Fruit fly (Drosophila melanogaster) whole organism, embryonic: ENCODE results near the gene CG32706.
A peak's percentile ranks its signal among the peaks of the same experiment; 100 is the strongest.

Experiments
- Aef1 ChIP-seq: fragments of 200-800 bp; sonication (Bioruptor generic); IDR thresholded peaks from 3 replicates; pipeline ENCODE4 v1.3.6; 2022; ENCODE audit warnings: missing biosample characterization, missing genetic modification characterization
- CG10209 ChIP-seq: fragments of 200-800 bp; sonication (Bioruptor generic); optimal IDR thresholded peaks from 3 replicates; lab custom pipeline; 2017; ENCODE audit warnings: missing biosample characterization, mild to moderate bottlenecking, missing genetic modification characterization, missing genetic modification reagents
- CG10654 ChIP-seq: fragments of 200-800 bp; sonication (Bioruptor generic); optimal IDR thresholded peaks from 2 replicates; lab custom pipeline; 2016; ENCODE audit warnings: missing biosample characterization, missing genetic modification characterization
- CG11504 ChIP-seq: fragments of 200-800 bp; sonication (Bioruptor generic); optimal IDR thresholded peaks from 3 replicates; lab custom pipeline; 2019; ENCODE audit warnings: missing biosample characterization, mild to moderate bottlenecking, missing genetic modification characterization, moderate library complexity
- CG11560 ChIP-seq: fragments of 200-800 bp; sonication (Bioruptor generic); IDR thresholded peaks from 3 replicates; pipeline ENCODE4 v1.3.6; 2022; ENCODE audit warnings: missing biosample characterization, missing genetic modification characterization
- CG12104 ChIP-seq: fragments of 200-800 bp; sonication (Bioruptor generic); optimal IDR thresholded peaks from 3 replicates; lab custom pipeline; 2016; ENCODE audit warnings: missing biosample characterization, missing genetic modification characterization
- CG12769 ChIP-seq: fragments of 200-800 bp; sonication (Bioruptor generic); optimal IDR thresholded peaks from 2 replicates; lab custom pipeline; 2019; ENCODE audit warnings: missing biosample characterization, mild to moderate bottlenecking, missing genetic modification characterization, moderate library complexity
- CG14014 ChIP-seq: fragments of 200-800 bp; sonication (Bioruptor generic); IDR thresholded peaks from 2 replicates; pipeline ENCODE4 v1.3.6; 2022; ENCODE audit warnings: missing biosample characterization, missing genetic modification characterization
- CG14710 ChIP-seq: fragments of 200-800 bp; sonication (Bioruptor generic); optimal IDR thresholded peaks from 3 replicates; lab custom pipeline; 2019; ENCODE audit warnings: missing biosample characterization, mild to moderate bottlenecking, missing genetic modification characterization, moderate library complexity
- CG14860 ChIP-seq: fragments of 200-800 bp; sonication (Bioruptor generic); IDR thresholded peaks from 3 replicates; pipeline ENCODE4 v1.3.6; 2022; ENCODE audit warnings: missing biosample characterization, missing genetic modification characterization; ENCODE audit not compliant: partially characterized antibody
- CG15601 ChIP-seq: fragments of 200-800 bp; sonication (Bioruptor generic); optimal IDR thresholded peaks from 3 replicates; lab custom pipeline; 2019; ENCODE audit warnings: missing biosample characterization, mild to moderate bottlenecking, missing genetic modification characterization, moderate library complexity
- CG17912 ChIP-seq: fragments of 200-800 bp; sonication (Bioruptor generic); optimal IDR thresholded peaks from 2 replicates; lab custom pipeline; 2018; ENCODE audit warnings: missing biosample characterization, mild to moderate bottlenecking, missing genetic modification characterization
- CG3065 ChIP-seq: fragments of 200-800 bp; sonication (Bioruptor generic); optimal IDR thresholded peaks from 2 replicates; lab custom pipeline; 2016; ENCODE audit warnings: missing biosample characterization, missing genetic modification characterization
- CG3407 ChIP-seq: fragments of 200-800 bp; sonication (Bioruptor generic); optimal IDR thresholded peaks from 2 replicates; lab custom pipeline; 2018; ENCODE audit warnings: missing biosample characterization, mild to moderate bottlenecking, missing genetic modification characterization
- CG6254 ChIP-seq: fragments of 200-800 bp; sonication (Bioruptor generic); optimal IDR thresholded peaks from 3 replicates; lab custom pipeline; 2017; ENCODE audit warnings: mild to moderate bottlenecking, missing biosample characterization, missing genetic modification reagents, missing genetic modification characterization
- CG8924 ChIP-seq: fragments of 200-800 bp; optimal IDR thresholded peaks from 3 replicates; lab custom pipeline; 2019; ENCODE audit warnings: missing biosample characterization, mild to moderate bottlenecking, missing genetic modification characterization, moderate library complexity
- CoRest ChIP-seq: fragments of 200-800 bp; sonication (Bioruptor generic); optimal IDR thresholded peaks from 3 replicates; lab custom pipeline; 2018; ENCODE audit warnings: missing biosample characterization, mild to moderate bottlenecking, missing genetic modification characterization, moderate library complexity
- Deaf1 ChIP-seq: fragments of 200-800 bp; optimal IDR thresholded peaks from 3 replicates; lab custom pipeline; 2019; ENCODE audit warnings: missing biosample characterization, mild to moderate bottlenecking, missing genetic modification characterization, moderate library complexity
- Dip2 ChIP-seq: fragments of 200-800 bp; sonication (Bioruptor generic); IDR thresholded peaks from 2 replicates; pipeline ENCODE4 v1.3.6; 2022; ENCODE audit warnings: missing biosample characterization, missing genetic modification characterization
- Doc2 ChIP-seq: fragments of 200-800 bp; sonication (Bioruptor generic); IDR thresholded peaks from 2 replicates; pipeline ENCODE4 v1.3.6; 2022; ENCODE audit warnings: missing biosample characterization, missing genetic modification characterization
- Dref ChIP-seq: fragments of 200-800 bp; sonication (Bioruptor generic); IDR thresholded peaks from 2 replicates; pipeline ENCODE4 v1.3.6; 2022; ENCODE audit warnings: missing biosample characterization, missing genetic modification characterization
- E2f2 ChIP-seq: fragments of 200-800 bp; sonication (Bioruptor generic); IDR thresholded peaks from 2 replicates; pipeline ENCODE4 v1.3.6; 2022; ENCODE audit warnings: missing biosample characterization, missing genetic modification characterization
- GATAe ChIP-seq: fragments of 200-800 bp; sonication (Bioruptor generic); conservative IDR thresholded peaks from 2 replicates; pipeline ENCODE4 v1.3.6; 2022; ENCODE audit warnings: missing biosample characterization, missing genetic modification characterization
- HLHmδ ChIP-seq: fragments of 200-800 bp; sonication (Bioruptor generic); optimal IDR thresholded peaks from 2 replicates; lab custom pipeline; 2018; ENCODE audit warnings: missing biosample characterization, mild to moderate bottlenecking, missing genetic modification characterization, moderate library complexity
- Hmr ChIP-seq: fragments of 200-800 bp; sonication (Bioruptor generic); optimal IDR thresholded peaks from 3 replicates; lab custom pipeline; 2017; ENCODE audit warnings: mild to moderate bottlenecking, missing biosample characterization, missing genetic modification reagents, missing genetic modification characterization
- Kr ChIP-seq: fragments of 200-800 bp; sonication (Bioruptor generic); optimal IDR thresholded peaks from 2 replicates; lab custom pipeline; 2017; ENCODE audit warnings: missing biosample characterization, mild to moderate bottlenecking, missing genetic modification characterization
- MTF-1 ChIP-seq: fragments of 200-800 bp; sonication (Bioruptor generic); optimal IDR thresholded peaks from 2 replicates; lab custom pipeline; 2018; ENCODE audit warnings: missing biosample characterization, mild to moderate bottlenecking, missing genetic modification characterization, borderline replicate concordance
- Max ChIP-seq: fragments of 200-800 bp; sonication (Bioruptor generic); optimal IDR thresholded peaks from 2 replicates; lab custom pipeline; 2016; ENCODE audit warnings: missing biosample characterization, mild to moderate bottlenecking, missing genetic modification characterization
- NC2α ChIP-seq: fragments of 200-800 bp; sonication (Bioruptor generic); optimal IDR thresholded peaks from 2 replicates; lab custom pipeline; 2016; ENCODE audit warnings: missing biosample characterization, missing genetic modification characterization
- NfI ChIP-seq: fragments of 200-800 bp; sonication (Bioruptor generic); optimal IDR thresholded peaks from 3 replicates; lab custom pipeline; 2018; ENCODE audit warnings: missing biosample characterization, mild to moderate bottlenecking, missing genetic modification characterization, moderate library complexity
- Opbp ChIP-seq: fragments of 200-800 bp; sonication (Bioruptor generic); IDR thresholded peaks from 3 replicates; pipeline ENCODE4 v1.3.6; 2022; ENCODE audit warnings: missing biosample characterization, missing genetic modification characterization; ENCODE audit not compliant: partially characterized antibody
- Spps ChIP-seq: fragments of 200-800 bp; sonication (Bioruptor generic); optimal IDR thresholded peaks from 2 replicates; lab custom pipeline; 2018; ENCODE audit warnings: missing biosample characterization, mild to moderate bottlenecking, missing genetic modification characterization
- ara ChIP-seq: fragments of 200-800 bp; sonication (Bioruptor generic); IDR thresholded peaks from 2 replicates; pipeline ENCODE4 v1.3.6; 2022; ENCODE audit warnings: missing biosample characterization, missing genetic modification characterization
- ci ChIP-seq: fragments of 200-800 bp; sonication (Bioruptor generic); IDR thresholded peaks from 3 replicates; pipeline ENCODE4 v1.3.6; 2022; ENCODE audit warnings: missing biosample characterization, missing genetic modification characterization
- crc ChIP-seq: fragments of 200-800 bp; sonication (Bioruptor generic); optimal IDR thresholded peaks from 2 replicates; lab custom pipeline; 2016; ENCODE audit warnings: missing biosample characterization, missing genetic modification characterization
- croc ChIP-seq: fragments of 200-800 bp; sonication (Bioruptor generic); conservative IDR thresholded peaks from 3 replicates; pipeline ENCODE4 v1.3.6; 2022; ENCODE audit warnings: missing biosample characterization, missing genetic modification characterization
- crol ChIP-seq: fragments of 200-800 bp; sonication (Bioruptor generic); IDR thresholded peaks from 2 replicates; pipeline ENCODE4 v1.3.6; 2022; ENCODE audit warnings: missing biosample characterization, missing genetic modification characterization
- gcm ChIP-seq: fragments of 200-800 bp; sonication (Bioruptor generic); optimal IDR thresholded peaks from 2 replicates; lab custom pipeline; 2019; ENCODE audit warnings: missing biosample characterization, mild to moderate bottlenecking, missing genetic modification characterization, moderate library complexity
- gfzf ChIP-seq: fragments of 200-800 bp; sonication (Bioruptor generic); optimal IDR thresholded peaks from 2 replicates; lab custom pipeline; 2016; ENCODE audit warnings: missing biosample characterization, mild to moderate bottlenecking, missing genetic modification characterization, moderate library complexity
- jing ChIP-seq: fragments of 200-800 bp; sonication (Bioruptor generic); optimal IDR thresholded peaks from 2 replicates; lab custom pipeline; 2018; ENCODE audit warnings: missing biosample characterization, mild to moderate bottlenecking, missing genetic modification characterization
- knrl ChIP-seq: fragments of 200-800 bp; sonication (Bioruptor generic); IDR thresholded peaks from 3 replicates; pipeline ENCODE4 v1.3.6; 2022; ENCODE audit warnings: missing biosample characterization, missing genetic modification characterization; ENCODE audit not compliant: partially characterized antibody
- lola ChIP-seq, 3 experiments: fragments of >200 bp in 2 of 3; fragments of 200-800 bp in 1 of 3; sonication (Bioruptor generic) in 1 of 3; optimal IDR thresholded peaks; 2 replicates each; lab custom pipeline; 2017 to 2019; ENCODE audit warnings: missing biosample characterization in 3 of 3, missing genetic modification characterization in 3 of 3, mild to moderate bottlenecking in 1 of 3, moderate library complexity in 1 of 3
- nmo ChIP-seq: fragments of 200-800 bp; sonication (Bioruptor generic); optimal IDR thresholded peaks from 2 replicates; lab custom pipeline; 2018; ENCODE audit warnings: missing biosample characterization, mild to moderate bottlenecking, missing genetic modification characterization, moderate library complexity
- oc ChIP-seq: fragments of 200-800 bp; sonication (Bioruptor generic); optimal IDR thresholded peaks from 2 replicates; lab custom pipeline; 2018; ENCODE audit warnings: missing biosample characterization, mild to moderate bottlenecking, missing genetic modification characterization, moderate library complexity
- odd ChIP-seq: fragments of 200-800 bp; sonication (Bioruptor generic); optimal IDR thresholded peaks from 2 replicates; lab custom pipeline; 2017; ENCODE audit warnings: missing biosample characterization, mild to moderate bottlenecking, missing genetic modification characterization
- pros ChIP-seq: fragments of 200-800 bp; sonication (Bioruptor generic); optimal IDR thresholded peaks from 3 replicates; lab custom pipeline; 2019; ENCODE audit warnings: missing biosample characterization, mild to moderate bottlenecking, missing genetic modification characterization, moderate library complexity
- repo ChIP-seq: fragments of 200-800 bp; sonication (Bioruptor generic); optimal IDR thresholded peaks from 2 replicates; lab custom pipeline; 2016; ENCODE audit warnings: missing biosample characterization, missing genetic modification characterization
- trh ChIP-seq: fragments of 200-800 bp; sonication (Bioruptor generic); optimal IDR thresholded peaks from 2 replicates; lab custom pipeline; 2016; ENCODE audit warnings: missing biosample characterization, missing genetic modification characterization
- twi ChIP-seq: fragments of 200-800 bp; optimal IDR thresholded peaks from 2 replicates; lab custom pipeline; 2019; ENCODE audit warnings: missing biosample characterization, mild to moderate bottlenecking, missing genetic modification characterization, moderate library complexity
- zfh2 ChIP-seq: fragments of 200-800 bp; sonication (Bioruptor generic); optimal IDR thresholded peaks from 2 replicates; lab custom pipeline; 2016; ENCODE audit warnings: missing biosample characterization, missing genetic modification characterization

CG32706 gene

dm6 chrX:9080962-9081361, 6.0 kb upstream of the CG32706 start, which contains the start of the genes CG7246 and HP1b (continued):
- TF ChIP-seq zfh2 = peak; percentile 64
- peak; percentile 62 for TF ChIP-seq NfI (GFP tag; lab: Kevin White, UChicago)
- peak; percentile 42 for TF ChIP-seq CG10654 (GFP tag; lab: Kevin White, UChicago)
- no peak for TF ChIP-seq MTF-1 (GFP tag; lab: Kevin White, UChicago)
- TF ChIP-seq oc = peak; percentile 3
- TF ChIP-seq Deaf1 (tag; lab: Kevin White, UChicago) = peak; percentile 27
- peak; percentile 54; the same call in 2 of the 3 replicates for TF ChIP-seq Opbp
- peak; percentile 75 for TF ChIP-seq CG14014 (GFP tag; lab: Robert Waterston, UW)
- TF ChIP-seq CG11560 (tag; lab: Robert Waterston, UW) = peak; percentile 40; the same call in 1 of the 3 replicates
- TF ChIP-seq Dip2 (GFP tag; lab: Robert Waterston, UW) = no peak
- TF ChIP-seq CG12104 = peak; percentile 40
- TF ChIP-seq HLHmδ (GFP tag; lab: Kevin White, UChicago) = no peak
- TF ChIP-seq knrl (GFP tag; lab: Robert Waterston, UW) = peak; percentile 84
- TF ChIP-seq twi (tag; lab: Kevin White, UChicago) = peak; percentile 49
- peak; percentile 52 for TF ChIP-seq CG10209
- no peak for TF ChIP-seq CG3065 (GFP tag; lab: Kevin White, UChicago)
- peak; percentile 77 for TF ChIP-seq nmo (GFP tag; lab: Kevin White, UChicago)
- TF ChIP-seq NC2α = no peak
- peak in 1 of 3 experiments; percentile 56 for TF ChIP-seq lola (GFP tag; optimal IDR thresholded peaks at IDR 0.05; lab: Kevin White, UChicago)
- no peak for TF ChIP-seq crc (GFP tag; lab: Kevin White, UChicago)
- peak; percentile 70 for TF ChIP-seq CG11504 (tag; lab: Kevin White, UChicago)
- no peak for TF ChIP-seq Doc2 (GFP tag; lab: Robert Waterston, UW)
- TF ChIP-seq CG3407 = peak; percentile 41
- TF ChIP-seq crol = no peak
- peak; percentile 16 for TF ChIP-seq odd (GFP tag; lab: Kevin White, UChicago)
- TF ChIP-seq GATAe (GFP tag; lab: Robert Waterston, UW) = no peak
- peak; percentile 37; the same call in 1 of the 3 replicates for TF ChIP-seq croc (GFP tag; lab: Robert Waterston, UW)
- peak; percentile 72 for TF ChIP-seq CG8924 (tag; lab: Kevin White, UChicago)
- TF ChIP-seq ara (GFP tag; lab: Robert Waterston, UW) = peak; percentile 54; the same call in 1 of the 2 replicates
- peak; percentile 76 for TF ChIP-seq ci (GFP tag; lab: Robert Waterston, UW)
- peak; percentile 75 for TF ChIP-seq CG14710 (tag; lab: Kevin White, UChicago)
- no peak for TF ChIP-seq CG12769 (tag; lab: Kevin White, UChicago)
- TF ChIP-seq E2f2 (GFP tag; lab: Robert Waterston, UW) = peak; percentile 67
- peak; percentile 53 for TF ChIP-seq Hmr
- TF ChIP-seq CG17912 (GFP tag; lab: Kevin White, UChicago) = no peak
- TF ChIP-seq Kr (GFP tag; lab: Kevin White, UChicago) = no peak
- peak; percentile 72 for TF ChIP-seq Aef1 (GFP tag; lab: Robert Waterston, UW)
- peak; percentile 40 for TF ChIP-seq trh (GFP tag; lab: Kevin White, UChicago)
- TF ChIP-seq CG15601 (tag; lab: Kevin White, UChicago) = peak; percentile 40
- no peak for TF ChIP-seq repo (GFP tag; lab: Kevin White, UChicago)
- TF ChIP-seq Spps (tag; lab: Kevin White, UChicago) = peak; percentile 45
- TF ChIP-seq gfzf (GFP tag; lab: Kevin White, UChicago) = no peak
- peak; percentile 64 for TF ChIP-seq gcm
- peak; percentile 70 for TF ChIP-seq CoRest (tag; lab: Kevin White, UChicago)
- TF ChIP-seq jing = no peak
- no peak for TF ChIP-seq pros (GFP tag; lab: Kevin White, UChicago)
- peak; percentile 72 for TF ChIP-seq Max (GFP tag; lab: Kevin White, UChicago)
- no peak for TF ChIP-seq CG6254 (GFP tag; lab: Kevin White, UChicago)
- peak; percentile 71 for TF ChIP-seq CG14860 (GFP tag; lab: Robert Waterston, UW)
- peak; percentile 63 for TF ChIP-seq Dref (GFP tag; lab: Robert Waterston, UW)
